Worm (Caenorhabditis elegans) whole organism, early embryonic: ENCODE measurements around the gene nhr-196.
"Not testable (repeated sequence)": the region's sequence is repeated elsewhere in the genome, so short reads cannot be mapped to it uniquely, and the experiment has no call there.

Experiments used
- B0310.2 ChIP-seq: sonication (generic microtip); optimal IDR thresholded peaks from 2 replicates; lab custom pipeline; 2016; ENCODE audit warnings: mild to moderate bottlenecking, missing genetic modification characterization, missing compliant biosample characterization
- F13C5.2 ChIP-seq: sonication (generic microtip); optimal IDR thresholded peaks from 2 replicates; lab custom pipeline; 2017; ENCODE audit warnings: mild to moderate bottlenecking, missing genetic modification characterization, inconsistent platforms, missing compliant biosample characterization
- aly-1 ChIP-seq: sonication (generic microtip); optimal IDR thresholded peaks from 2 replicates; lab custom pipeline; 2016; ENCODE audit warnings: missing genetic modification characterization, missing compliant biosample characterization
- ama-1 ChIP-seq: fragments of 150-350 bp; optimal IDR thresholded peaks from 2 replicates; lab custom pipeline; 2014
- ceh-13 ChIP-seq: fragments of 200-800 bp; sonication (Bioruptor generic); optimal IDR thresholded peaks from 2 replicates; lab custom pipeline; 2018; ENCODE audit warnings: mild to moderate bottlenecking, missing genetic modification characterization, missing compliant biosample characterization
- ceh-36 ChIP-seq: sonication (generic microtip); optimal IDR thresholded peaks from 2 replicates; lab custom pipeline; 2016; ENCODE audit warnings: missing genetic modification characterization, inconsistent platforms, missing compliant biosample characterization
- ets-7 ChIP-seq: sonication (generic microtip); optimal IDR thresholded peaks from 2 replicates; lab custom pipeline; 2016; ENCODE audit warnings: missing genotype, missing genetic modification characterization, missing compliant biosample characterization
- flt-1 ChIP-seq: fragments of 200-800 bp; sonication (Bioruptor generic); IDR thresholded peaks from 2 replicates; pipeline ENCODE4 v1.3.6; 2022; ENCODE audit warnings: missing genetic modification characterization, missing compliant biosample characterization
- hmbx-1 ChIP-seq: sonication (generic microtip); optimal IDR thresholded peaks from 2 replicates; lab custom pipeline; 2016; ENCODE audit warnings: mild to moderate bottlenecking, missing genetic modification characterization, missing compliant biosample characterization
- hmg-4 ChIP-seq: fragments of 200-800 bp; sonication (Bioruptor generic); optimal IDR thresholded peaks from 2 replicates; lab custom pipeline; 2018; ENCODE audit warnings: mild to moderate bottlenecking, missing genetic modification characterization, missing compliant biosample characterization
- hnd-1 ChIP-seq: sonication (generic microtip); optimal IDR thresholded peaks from 2 replicates; lab custom pipeline; 2016; ENCODE audit warnings: missing genetic modification characterization, missing compliant biosample characterization
- pes-1 ChIP-seq: fragments of 200-800 bp; sonication (Bioruptor generic); IDR thresholded peaks from 2 replicates; pipeline ENCODE4 v1.3.6; 2022; ENCODE audit warnings: missing genetic modification reagents, missing genetic modification characterization, missing compliant biosample characterization
- scrt-1 ChIP-seq: fragments of 200-800 bp; sonication (Bioruptor generic); IDR thresholded peaks from 2 replicates; pipeline ENCODE4 v1.3.6; 2022; ENCODE audit warnings: missing genetic modification characterization, missing compliant biosample characterization
- sea-1 ChIP-seq: fragments of 200-800 bp; sonication (Bioruptor generic); conservative IDR thresholded peaks from 2 replicates; pipeline ENCODE4 v1.3.6; 2022; ENCODE audit warnings: missing genetic modification characterization, missing compliant biosample characterization
- tbx-11 ChIP-seq: fragments of 200-800 bp; sonication (Bioruptor generic); IDR thresholded peaks from 2 replicates; pipeline ENCODE4 v1.3.6; 2022; ENCODE audit warnings: missing genetic modification characterization, missing compliant biosample characterization
- tbx-37 ChIP-seq: fragments of 200-800 bp; sonication (Bioruptor generic); conservative IDR thresholded peaks from 2 replicates; pipeline ENCODE4 v1.3.6; 2022; ENCODE audit warnings: missing genetic modification reagents, missing genetic modification characterization, missing compliant biosample characterization
- tra-4 ChIP-seq: sonication (generic microtip); optimal IDR thresholded peaks from 2 replicates; lab custom pipeline; 2017; ENCODE audit warnings: missing genetic modification characterization, missing compliant biosample characterization

nhr-196 gene

DNA sequence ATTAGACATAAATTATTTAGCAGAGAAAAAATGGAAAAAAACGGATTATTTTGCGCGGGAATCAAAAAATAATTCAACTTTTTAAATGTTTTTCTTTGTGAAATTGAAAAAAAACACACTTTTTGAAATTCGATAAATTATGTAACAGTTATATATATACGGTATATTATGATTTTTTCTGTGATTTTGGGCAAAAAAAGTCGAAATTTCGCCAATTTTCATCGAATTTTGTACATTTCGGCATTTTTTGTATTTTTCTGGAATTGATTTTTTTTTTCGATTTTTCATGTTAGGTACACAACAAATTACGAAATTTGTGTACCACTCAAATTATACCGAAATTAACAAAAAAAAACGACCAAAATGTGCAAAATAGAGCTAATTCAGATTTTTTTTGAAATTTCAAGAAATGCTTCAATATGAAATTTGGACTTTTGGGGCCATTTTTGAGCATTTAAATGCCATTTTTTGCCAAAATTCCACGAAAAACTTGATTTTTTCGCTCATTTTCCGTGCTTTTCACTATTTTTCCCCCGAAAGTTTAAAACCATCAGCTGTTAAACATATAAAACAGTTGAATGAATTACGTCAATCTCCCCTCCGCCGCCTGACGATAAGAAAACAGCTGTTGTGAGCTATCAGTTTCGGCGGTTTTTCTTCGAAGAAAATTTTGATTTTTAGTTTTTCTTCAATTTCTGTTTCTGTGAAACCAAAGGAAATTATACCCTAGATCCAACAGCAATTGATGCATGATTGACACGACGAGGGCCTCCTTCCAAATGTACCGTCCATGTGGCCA, 27.1 kb upstream of the nhr-196 start:
- TF ChIP-seq flt-1 (GFP tag; lab: Robert Waterston, UW): no peak
- TF ChIP-seq tbx-11: no peak
- TF ChIP-seq hmbx-1 (tag; lab: Kevin White, UChicago): no peak
- no peak for TF ChIP-seq F13C5.2 (tag; lab: Kevin White, UChicago)

DNA sequence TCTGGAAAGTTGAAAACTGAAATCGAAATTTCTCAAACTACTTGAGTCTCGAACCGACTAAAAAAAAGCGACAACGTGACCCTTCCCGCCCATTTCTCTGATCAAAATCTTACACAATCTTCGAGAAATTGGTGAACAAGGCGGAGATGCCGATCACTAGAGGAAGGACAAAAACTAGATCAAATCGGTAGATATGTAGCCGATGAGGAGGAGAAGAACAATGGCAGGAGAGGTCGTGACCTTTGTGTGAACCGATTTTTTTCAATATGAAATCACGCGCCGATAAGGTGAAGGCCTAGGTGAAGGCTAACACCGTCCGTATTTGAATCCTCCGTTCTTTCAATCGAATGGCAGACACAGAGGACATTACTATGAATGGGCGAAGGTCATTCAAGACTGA, 24.5 kb upstream of the nhr-196 start:
- TF ChIP-seq ama-1: no peak
- TF ChIP-seq B0310.2 (tag; lab: Kevin White, UChicago): no peak
- TF ChIP-seq aly-1 (tag; lab: Kevin White, UChicago): no peak
- TF ChIP-seq F13C5.2 (tag; lab: Kevin White, UChicago): no peak
- no peak for TF ChIP-seq sea-1
- no peak for TF ChIP-seq flt-1 (GFP tag; lab: Robert Waterston, UW)
- TF ChIP-seq hmbx-1 (tag; lab: Kevin White, UChicago): no peak
- TF ChIP-seq pes-1: no peak

- TF ChIP-seq tbx-37 (GFP tag; lab: Robert Waterston, UW): no peak
- TF ChIP-seq pes-1: no peak
- no peak for TF ChIP-seq tra-4 (tag; lab: Kevin White, UChicago)
- TF ChIP-seq scrt-1 (GFP tag; lab: Robert Waterston, UW): no peak
- TF ChIP-seq flt-1 (GFP tag; lab: Robert Waterston, UW): no peak
- TF ChIP-seq B0310.2 (tag; lab: Kevin White, UChicago): no peak
- TF ChIP-seq ceh-36 (tag; lab: Kevin White, UChicago): no peak
- TF ChIP-seq ama-1: no peak
Observed at ce11 chrV:15661580-15661979, 23.9 kb upstream of the nhr-196 start.

ce11 chrV:15664053-15664661, 21.4 kb upstream of the nhr-196 start:
- TF ChIP-seq hmbx-1 (tag; lab: Kevin White, UChicago) (no peak), hmg-4 (GFP tag; lab: Kevin White, UChicago) (no peak), ceh-36 (tag; lab: Kevin White, UChicago) (peak; percentile 3)

DNA sequence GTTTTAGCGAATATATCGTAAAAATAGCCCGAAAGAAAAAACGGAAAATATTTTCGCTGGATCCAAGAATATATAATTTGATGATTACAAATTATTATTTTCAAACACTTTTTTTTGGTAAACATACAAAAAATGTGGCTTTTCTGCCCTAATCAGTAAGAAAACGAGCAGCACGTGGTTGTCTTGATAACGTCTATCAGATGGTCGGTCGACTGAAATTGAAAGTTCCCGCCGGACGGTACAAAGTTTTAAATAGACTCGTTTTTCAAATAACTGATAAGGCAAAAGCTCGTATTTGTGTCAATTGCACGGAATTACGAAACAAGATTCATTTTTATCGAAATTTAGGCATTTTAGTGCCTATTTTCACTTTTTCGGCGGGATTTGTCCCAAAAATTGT, 18.8 kb upstream of the nhr-196 start:
- TF ChIP-seq tbx-11 (no peak), ama-1 (no peak), pes-1 (no peak), hmbx-1 (tag; lab: Kevin White, UChicago) (no peak), scrt-1 (GFP tag; lab: Robert Waterston, UW) (no peak), tbx-37 (GFP tag; lab: Robert Waterston, UW) (no peak), ceh-13 (GFP tag; lab: Kevin White, UChicago) (no peak), ets-7 (tag; lab: Kevin White, UChicago) (no peak), sea-1 (no peak), F13C5.2 (tag; lab: Kevin White, UChicago) (no peak), aly-1 (tag; lab: Kevin White, UChicago) (no peak), hnd-1 (tag; lab: Kevin White, UChicago) (no peak), ceh-36 (tag; lab: Kevin White, UChicago) (no peak), flt-1 (GFP tag; lab: Robert Waterston, UW) (no peak), B0310.2 (tag; lab: Kevin White, UChicago) (no peak), hmg-4 (GFP tag; lab: Kevin White, UChicago) (no peak)

DNA sequence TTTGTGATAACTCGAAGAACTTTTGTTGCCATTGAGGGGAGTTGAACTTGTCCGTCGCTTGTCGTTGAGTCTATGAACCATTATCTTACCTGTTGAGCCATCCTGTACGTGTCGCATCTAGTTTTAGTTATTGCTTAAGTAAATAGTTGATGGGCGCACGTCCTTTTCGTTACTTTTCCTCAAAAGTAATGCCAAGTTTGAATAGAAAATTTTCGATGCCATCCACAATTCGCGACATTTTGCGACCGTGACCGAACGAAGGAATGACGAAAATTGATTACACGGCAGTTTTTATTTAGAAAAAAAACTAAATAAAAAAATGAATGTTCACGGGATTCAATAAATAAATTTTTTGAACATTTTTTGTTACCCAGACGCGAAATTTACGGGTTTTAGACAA, 17.3 kb upstream of the nhr-196 start, which contains the start of gene F53E4.1:
F53E4.1 (minus strand) TSS at position 101 of the 400 bp plus-strand sequence.
- TF ChIP-seq sea-1; scrt-1 (GFP tag; lab: Robert Waterston, UW); ama-1: not testable (repeated sequence)

DNA sequence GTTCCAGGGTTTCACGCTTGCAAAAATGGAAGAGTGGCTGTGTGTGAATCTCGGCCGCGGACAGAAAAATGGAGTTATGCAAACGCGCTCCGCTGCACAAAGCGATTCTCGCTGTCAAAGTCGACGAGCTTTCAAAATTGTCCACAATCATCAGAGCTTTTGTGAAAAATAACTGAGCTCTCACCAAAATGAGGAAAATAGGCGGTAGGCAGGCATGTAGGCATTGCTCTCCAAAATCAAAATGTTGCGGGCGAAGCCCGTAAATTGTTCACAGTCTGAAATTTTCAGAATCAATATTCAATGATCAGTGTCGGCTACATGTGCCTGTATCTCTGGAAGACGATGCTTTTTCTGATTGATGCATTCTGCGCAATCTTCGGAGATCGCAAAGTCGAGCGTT, 16.6 kb upstream of the nhr-196 start, which contains the start of gene K06B4.4:
K06B4.4 (plus strand) TSS at position 301 of the 400 bp plus-strand sequence.
- TF ChIP-seq ceh-13 (GFP tag; lab: Kevin White, UChicago) (no peak), tbx-37 (GFP tag; lab: Robert Waterston, UW) (no peak), flt-1 (GFP tag; lab: Robert Waterston, UW) (no peak), tbx-11 (no peak), scrt-1 (GFP tag; lab: Robert Waterston, UW) (no peak), ama-1 (no peak), B0310.2 (tag; lab: Kevin White, UChicago) (no peak), aly-1 (tag; lab: Kevin White, UChicago) (no peak), sea-1 (no peak), tra-4 (tag; lab: Kevin White, UChicago) (no peak)

DNA sequence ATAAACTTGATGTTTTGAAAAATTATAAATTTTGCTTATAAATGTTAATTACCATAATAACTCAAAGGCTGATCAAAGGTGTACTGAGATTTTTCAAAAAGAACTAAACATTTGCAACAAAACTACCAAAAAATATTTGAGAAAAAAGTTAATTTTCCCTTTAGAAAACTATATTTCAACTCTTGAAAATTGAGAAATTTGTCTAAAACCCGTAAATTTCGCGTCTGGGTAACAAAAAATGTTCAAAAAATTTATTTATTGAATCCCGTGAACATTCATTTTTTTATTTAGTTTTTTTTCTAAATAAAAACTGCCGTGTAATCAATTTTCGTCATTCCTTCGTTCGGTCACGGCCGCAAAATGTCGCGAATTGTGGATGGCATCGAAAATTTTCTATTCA, 15.4 kb upstream of the nhr-196 start, which contains the start of gene K06B4.15:
K06B4.15 (plus strand) TSS at position 301 of the 400 bp plus-strand sequence.
- TF ChIP-seq aly-1, hnd-1, ceh-36 (tag; lab: Kevin White, UChicago): not testable (repeated sequence)
